Fruit fly (Drosophila melanogaster) whole organism, embryonic: ENCODE measurements around the gene raw.

Source experiments
- CG10321 ChIP-seq: fragments of 200-800 bp; sonication (Bioruptor generic); IDR thresholded peaks from 2 replicates; pipeline ENCODE4 v1.3.6; 2022; ENCODE audit warnings: missing biosample characterization, missing genetic modification characterization
- CG10654 ChIP-seq: fragments of 200-800 bp; sonication (Bioruptor generic); optimal IDR thresholded peaks from 2 replicates; lab custom pipeline; 2016; ENCODE audit warnings: missing biosample characterization, missing genetic modification characterization
- CG13123 ChIP-seq: fragments of 200-800 bp; sonication (Bioruptor generic); optimal IDR thresholded peaks from 2 replicates; lab custom pipeline; 2016; ENCODE audit warnings: missing biosample characterization, missing genetic modification characterization
- CG18262 ChIP-seq: fragments of 200-800 bp; optimal IDR thresholded peaks from 3 replicates; lab custom pipeline; 2019; ENCODE audit warnings: missing biosample characterization, mild to moderate bottlenecking, missing genetic modification characterization, moderate library complexity
- CG30020 ChIP-seq: fragments of 200-800 bp; optimal IDR thresholded peaks from 2 replicates; lab custom pipeline; 2019; ENCODE audit warnings: missing biosample characterization, mild to moderate bottlenecking, missing genetic modification characterization, moderate library complexity
- CG43689 ChIP-seq: fragments of 200-800 bp; sonication (Bioruptor generic); IDR thresholded peaks from 2 replicates; pipeline ENCODE4 v1.3.6; 2022; ENCODE audit warnings: missing biosample characterization, missing genetic modification characterization
- CG8089 ChIP-seq: fragments of 200-800 bp; sonication (Bioruptor generic); optimal IDR thresholded peaks from 3 replicates; lab custom pipeline; 2016; ENCODE audit warnings: missing biosample characterization, missing genetic modification characterization
- CG8478 ChIP-seq: fragments of >200 bp; optimal IDR thresholded peaks from 2 replicates; lab custom pipeline; 2018
- Fer1 ChIP-seq: fragments of 200-800 bp; sonication (Bioruptor generic); optimal IDR thresholded peaks from 2 replicates; lab custom pipeline; 2017; ENCODE audit warnings: missing biosample characterization, mild to moderate bottlenecking, missing genetic modification characterization
- cg ChIP-seq: fragments of 200-800 bp; sonication (Bioruptor generic); optimal IDR thresholded peaks from 3 replicates; lab custom pipeline; 2019; ENCODE audit warnings: missing biosample characterization, mild to moderate bottlenecking, missing genetic modification characterization, moderate library complexity
- mirr ChIP-seq: fragments of 200-800 bp; sonication (Bioruptor generic); optimal IDR thresholded peaks from 3 replicates; lab custom pipeline; 2018; ENCODE audit warnings: missing biosample characterization, mild to moderate bottlenecking, missing genetic modification characterization
- pros ChIP-seq: fragments of 200-800 bp; sonication (Bioruptor generic); optimal IDR thresholded peaks from 3 replicates; lab custom pipeline; 2019; ENCODE audit warnings: missing biosample characterization, mild to moderate bottlenecking, missing genetic modification characterization, moderate library complexity
- tin ChIP-seq: fragments of 200-800 bp; sonication (Bioruptor generic); optimal IDR thresholded peaks from 3 replicates; lab custom pipeline; 2016; ENCODE audit warnings: missing biosample characterization, missing genetic modification characterization

- TF ChIP-seq CG10654 (GFP tag; lab: Kevin White, UChicago) (no peak), CG30020 (no peak), CG18262 (peak; percentile 11), mirr (GFP tag; lab: Kevin White, UChicago) (no peak), CG8089 (GFP tag; lab: Kevin White, UChicago) (no peak), Fer1 (GFP tag; lab: Kevin White, UChicago) (no peak), CG13123 (no peak), tin (GFP tag; lab: Kevin White, UChicago) (no peak), pros (GFP tag; lab: Kevin White, UChicago) (no peak), CG43689 (GFP tag; lab: Robert Waterston, UW) (no peak), CG10321 (GFP tag; lab: Robert Waterston, UW) (no peak), cg (no peak), CG8478 (lab: Kevin White, UChicago) (no peak)
These were observed 54.7 kb downstream of the raw start, which contains the start of the genes PrBP and Trs23 for dm6 chr2L:8685668-8686306.
